Worm (Caenorhabditis elegans): ENCODE data around the gene unc-41.

The unc-41 gene

ce11 chrV:10002720-10003119 is 26.7 kb upstream of the unc-41 start:
- TF ChIP-seq nhr-85 (tag) = peak; percentile 69
- TF ChIP-seq egl-13 (tag; optimal IDR thresholded peaks at IDR 0.05) = no peak
- peak; percentile 70 for TF ChIP-seq lin-14 (GFP tag; optimal IDR thresholded peaks at IDR 0.05)
- no peak for TF ChIP-seq ztf-4 (tag; optimal IDR thresholded peaks at IDR 0.05)
- TF ChIP-seq lin-35 (GFP tag; optimal IDR thresholded peaks at IDR 0.05) = peak in 1 of 2 experiments; percentile 33
- peak; percentile 40 for TF ChIP-seq snu-23 (GFP tag; optimal IDR thresholded peaks at IDR 0.05)
- TF ChIP-seq nhr-19 (GFP tag; conservative IDR thresholded peaks at IDR 0.05) = no peak
- TF ChIP-seq nhr-20 (tag; optimal IDR thresholded peaks at IDR 0.05) = peak; percentile 25
- TF ChIP-seq xbp-1 (tag; optimal IDR thresholded peaks at IDR 0.05) = peak; percentile 44
- peak; percentile 68 for TF ChIP-seq grh-1 (GFP tag; IDR thresholded peaks at IDR 0.05)
- TF ChIP-seq mep-1 (tag; optimal IDR thresholded peaks at IDR 0.05) = peak; percentile 31
- TF ChIP-seq elt-3 (tag; optimal IDR thresholded peaks at IDR 0.05) = peak in 1 of 6 experiments; percentile 16
- peak; percentile 78 for TF ChIP-seq blmp-1 (tag; optimal IDR thresholded peaks at IDR 0.05)

DNA sequence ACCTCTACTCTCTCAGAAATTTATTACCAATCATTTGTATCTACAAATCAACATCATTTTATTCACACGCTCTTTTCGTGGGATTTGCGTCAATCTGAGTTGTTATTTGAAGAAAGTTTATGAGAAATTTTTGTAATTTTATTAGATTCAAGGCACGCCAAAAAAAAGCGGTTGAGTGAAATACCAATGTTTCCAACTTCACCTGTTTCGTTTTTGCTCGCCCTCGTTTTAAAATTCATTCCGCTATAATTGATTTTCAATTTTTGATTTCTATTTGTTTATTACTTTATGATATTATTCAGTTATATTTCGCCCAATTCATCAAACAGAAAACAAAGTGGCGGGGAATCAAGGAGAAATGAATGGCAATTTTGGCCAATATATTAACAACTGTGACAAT is 24.7 kb upstream of the unc-41 start, which contains the start of gene K08H10.10:
Gene K08H10.10 (plus strand): TSS at position 301 of the 400 bp plus-strand sequence.
- TF ChIP-seq nhr-84 (tag; optimal IDR thresholded peaks at IDR 0.05) (no peak), nhr-19 (GFP tag; conservative IDR thresholded peaks at IDR 0.05) (no peak), lin-14 (GFP tag; optimal IDR thresholded peaks at IDR 0.05) (no peak), lin-15B (tag; optimal IDR thresholded peaks at IDR 0.05) (no peak), nhr-20 (tag; optimal IDR thresholded peaks at IDR 0.05) (no peak), efl-1 (optimal IDR thresholded peaks at IDR 0.05) (no peak), efl-1 (GFP tag; optimal IDR thresholded peaks at IDR 0.05 in 1 of 2) (no peak), unc-86 (tag; optimal IDR thresholded peaks at IDR 0.05) (no peak), ceh-82 (tag; optimal IDR thresholded peaks at IDR 0.05) (no peak), xbp-1 (tag; optimal IDR thresholded peaks at IDR 0.05) (no peak), elt-3 (tag; optimal IDR thresholded peaks at IDR 0.05) (no peak)

ce11 chrV:9995791-9996190 is 19.8 kb upstream of the unc-41 start, which contains the start of gene K08H10.6:
K08H10.6 (minus strand) TSS chrV:9995891.
- no peak for TF ChIP-seq ceh-90 (tag; optimal IDR thresholded peaks at IDR 0.05)
- TF ChIP-seq nhr-19 (GFP tag; conservative IDR thresholded peaks at IDR 0.05) = no peak
- no peak for TF ChIP-seq lin-15B (tag; optimal IDR thresholded peaks at IDR 0.05)
- no peak for TF ChIP-seq nhr-84 (tag; optimal IDR thresholded peaks at IDR 0.05)

DNA sequence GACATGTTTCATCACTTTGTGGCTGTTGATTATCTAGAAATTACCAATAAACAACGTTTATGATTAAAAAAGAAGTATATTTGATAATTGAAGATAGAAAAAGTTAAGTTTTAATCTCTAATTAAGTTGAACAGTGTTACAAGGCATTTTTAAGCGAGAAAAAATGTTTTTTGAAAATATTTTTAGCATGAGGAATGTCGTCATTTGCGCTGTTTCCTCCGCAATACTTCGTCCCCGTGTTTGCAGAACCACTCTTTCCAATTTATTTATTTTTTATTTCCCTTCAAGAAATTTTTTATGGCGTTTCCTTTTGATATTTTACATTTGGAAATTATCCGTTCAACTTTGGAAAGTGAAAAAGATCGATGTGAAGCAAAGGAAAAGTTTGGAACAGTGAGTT is 15.6 kb upstream of the unc-41 start, which contains the start of the genes rde-1 and trpp-6:
Gene rde-1 (minus strand): TSS at position 33 of the 400 bp plus-strand sequence.
Gene trpp-6 (plus strand): TSS at position 286 of the 400 bp plus-strand sequence.
- peak; percentile 28 for TF ChIP-seq nhr-47 (tag; optimal IDR thresholded peaks at IDR 0.05)
- no peak for TF ChIP-seq nhr-12 (tag; optimal IDR thresholded peaks at IDR 0.05)
- no peak for TF ChIP-seq ces-1 (GFP tag; optimal IDR thresholded peaks at IDR 0.05)
- TF ChIP-seq mef-2 (tag; optimal IDR thresholded peaks at IDR 0.05) = no peak
- no peak for TF ChIP-seq tbx-2 (tag; optimal IDR thresholded peaks at IDR 0.05)
- TF ChIP-seq pax-3 (tag; optimal IDR thresholded peaks at IDR 0.05) = no peak
- peak; percentile 20 for TF ChIP-seq rnt-1 (tag; optimal IDR thresholded peaks at IDR 0.05)
- peak; percentile 82 for TF ChIP-seq F16B12.6 (tag; optimal IDR thresholded peaks at IDR 0.05)
- peak; percentile 4 for TF ChIP-seq swsn-7 (tag; optimal IDR thresholded peaks at IDR 0.05)
- peak; percentile 6 to 13 for TF ChIP-seq lsy-2 (tag; optimal IDR thresholded peaks at IDR 0.05)
- peak in 2 of 3 experiments; percentile 15 to 32 for TF ChIP-seq dpl-1 (GFP tag; optimal IDR thresholded peaks at IDR 0.05)
- peak; percentile 7 for TF ChIP-seq nhr-71 (tag; optimal IDR thresholded peaks at IDR 0.05)
- TF ChIP-seq efl-1 (optimal IDR thresholded peaks at IDR 0.05) = peak in 1 of 2 experiments; percentile 45
- TF ChIP-seq efl-1 (GFP tag; optimal IDR thresholded peaks at IDR 0.05 in 1 of 2) = peak in 1 of 2 experiments; percentile 21
- TF ChIP-seq mep-1 (tag; optimal IDR thresholded peaks at IDR 0.05) = peak; percentile 35
- peak in 1 of 2 experiments; percentile 11 for TF ChIP-seq lin-35 (GFP tag; optimal IDR thresholded peaks at IDR 0.05)
- no peak for TF ChIP-seq sup-37 (GFP tag; optimal IDR thresholded peaks at IDR 0.05)

DNA sequence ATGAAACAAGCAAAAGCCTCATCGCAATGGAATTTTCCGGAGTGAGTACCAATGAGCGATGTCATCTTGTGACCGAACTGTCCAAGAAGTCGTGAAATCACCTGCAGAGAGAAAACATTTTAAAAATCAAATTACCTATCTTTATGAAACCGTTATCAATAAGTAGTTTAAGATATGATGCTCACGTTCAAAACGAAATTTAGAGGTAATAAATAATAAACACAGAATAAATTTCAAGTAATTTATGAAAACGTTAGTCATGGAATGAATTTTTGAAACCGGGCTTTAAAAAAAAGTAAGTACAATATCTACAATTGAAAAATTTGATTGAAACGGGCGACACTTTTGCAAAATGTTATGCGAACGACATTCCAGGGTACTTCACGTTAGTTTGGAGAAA is 11.7 kb upstream of the unc-41 start, which contains the start of gene C27H6.8:
Gene C27H6.8 (minus strand): TSS at position 101 of the 400 bp plus-strand sequence.
- no peak for TF ChIP-seq nhr-77 (tag; optimal IDR thresholded peaks at IDR 0.05)
- no peak for TF ChIP-seq efl-1 (optimal IDR thresholded peaks at IDR 0.05)
- peak in 1 of 2 experiments; percentile 15 for TF ChIP-seq efl-1 (GFP tag; optimal IDR thresholded peaks at IDR 0.05 in 1 of 2)

All from whole organism, L1 larva.